Fruit fly (Drosophila melanogaster) whole organism, prepupa: ENCODE data around the gene Rev1.
A peak's percentile ranks its signal among the peaks of the same experiment; 100 is the strongest.

Experiments
- Blimp-1 ChIP-seq: fragments of 200-800 bp; sonication (Bioruptor generic); optimal IDR thresholded peaks from 3 replicates; lab custom pipeline; 2017; ENCODE audit warnings: missing biosample characterization, missing genetic modification characterization, mild to moderate bottlenecking, moderate library complexity, missing genetic modification reagents
- CG10631 ChIP-seq: fragments of 200-800 bp; sonication (Bioruptor generic); optimal IDR thresholded peaks from 2 replicates; lab custom pipeline; 2016; ENCODE audit warnings: missing biosample characterization, missing genetic modification characterization
- CG11294 ChIP-seq: fragments of 200-800 bp; sonication (Bioruptor generic); IDR thresholded peaks from 2 replicates; pipeline ENCODE4 v1.3.6; 2022; ENCODE audit warnings: missing biosample characterization, missing genetic modification characterization
- CG11762 ChIP-seq: fragments of 200-800 bp; sonication (Bioruptor generic); optimal IDR thresholded peaks from 3 replicates; lab custom pipeline; 2016; ENCODE audit warnings: missing biosample characterization, missing genetic modification characterization; ENCODE audit not compliant: insufficient read depth
- CG11902 ChIP-seq: fragments of 200-800 bp; sonication (Bioruptor generic); optimal IDR thresholded peaks from 3 replicates; lab custom pipeline; 2016; ENCODE audit warnings: missing biosample characterization, missing genetic modification characterization
- CG15336 ChIP-seq: fragments of 200-800 bp; sonication (Bioruptor generic); IDR thresholded peaks from 2 replicates; pipeline ENCODE4 v1.3.6; 2022; ENCODE audit warnings: missing biosample characterization, missing genetic modification characterization
- CG1621 ChIP-seq: fragments of 200-800 bp; sonication (Bioruptor generic); optimal IDR thresholded peaks from 3 replicates; lab custom pipeline; 2018; ENCODE audit warnings: missing biosample characterization, mild to moderate bottlenecking, missing genetic modification characterization
- CG16779 ChIP-seq: fragments of 200-800 bp; sonication (Bioruptor generic); optimal IDR thresholded peaks from 3 replicates; lab custom pipeline; 2017; ENCODE audit warnings: missing biosample characterization, mild to moderate bottlenecking, missing genetic modification characterization
- CG3032 ChIP-seq: fragments of 200-800 bp; optimal IDR thresholded peaks from 2 replicates; lab custom pipeline; 2019; ENCODE audit warnings: missing biosample characterization, mild to moderate bottlenecking, missing genetic modification characterization, moderate library complexity
- CG31627 ChIP-seq: fragments of 200-800 bp; sonication (Bioruptor generic); optimal IDR thresholded peaks from 3 replicates; lab custom pipeline; 2016; ENCODE audit warnings: missing biosample characterization, missing genetic modification characterization
- CG32006 ChIP-seq: fragments of 200-800 bp; sonication (Bioruptor generic); optimal IDR thresholded peaks from 3 replicates; lab custom pipeline; 2017; ENCODE audit warnings: missing biosample characterization, mild to moderate bottlenecking, missing genetic modification characterization
- CG3919 ChIP-seq: fragments of 200-800 bp; sonication (Bioruptor generic); optimal IDR thresholded peaks from 3 replicates; lab custom pipeline; 2016; ENCODE audit warnings: missing biosample characterization, missing genetic modification characterization
- CG4318 ChIP-seq: fragments of 200-800 bp; sonication (Bioruptor generic); optimal IDR thresholded peaks from 3 replicates; lab custom pipeline; 2017; ENCODE audit warnings: missing biosample characterization, mild to moderate bottlenecking, missing genetic modification characterization
- CG6792 ChIP-seq: fragments of 200-800 bp; sonication (Bioruptor generic); optimal IDR thresholded peaks from 3 replicates; lab custom pipeline; 2016; ENCODE audit warnings: missing biosample characterization, missing genetic modification characterization
- CG6808 ChIP-seq: fragments of 200-800 bp; sonication (Bioruptor generic); optimal IDR thresholded peaks from 3 replicates; lab custom pipeline; 2017; ENCODE audit warnings: missing biosample characterization, missing genetic modification characterization, mild to moderate bottlenecking, moderate library complexity, missing genetic modification reagents
- CG6854 ChIP-seq: fragments of 200-800 bp; sonication (Bioruptor generic); optimal IDR thresholded peaks from 2 replicates; lab custom pipeline; 2017; ENCODE audit warnings: missing biosample characterization, mild to moderate bottlenecking, missing genetic modification characterization
- CG7368 ChIP-seq: fragments of 200-800 bp; sonication (Bioruptor generic); optimal IDR thresholded peaks from 3 replicates; lab custom pipeline; 2016; ENCODE audit warnings: missing biosample characterization, missing genetic modification characterization
- CG8119 ChIP-seq: fragments of 200-800 bp; sonication (Bioruptor generic); IDR thresholded peaks from 3 replicates; pipeline ENCODE4 v1.3.6; 2022; ENCODE audit warnings: missing biosample characterization, missing genetic modification characterization
- CG8632 ChIP-seq: fragments of 200-800 bp; sonication (Bioruptor generic); optimal IDR thresholded peaks from 3 replicates; lab custom pipeline; 2016; ENCODE audit warnings: missing biosample characterization, missing genetic modification characterization
- CG9139 ChIP-seq: fragments of 200-800 bp; sonication (Bioruptor generic); optimal IDR thresholded peaks from 3 replicates; lab custom pipeline; 2017; ENCODE audit warnings: missing biosample characterization, mild to moderate bottlenecking, missing genetic modification characterization
- Eip78C ChIP-seq: fragments of 200-800 bp; sonication (Bioruptor generic); peaks from one replicate; lab custom pipeline; 2016; ENCODE audit warnings: missing biosample characterization, missing genetic modification characterization
- Ets96B ChIP-seq: fragments of 200-800 bp; optimal IDR thresholded peaks from 2 replicates; lab custom pipeline; 2019; ENCODE audit warnings: missing biosample characterization, mild to moderate bottlenecking, missing genetic modification characterization, moderate library complexity
- Gug ChIP-seq: fragments of 200-800 bp; sonication (Bioruptor generic); IDR thresholded peaks from 2 replicates; pipeline ENCODE4 v1.3.6; 2022; ENCODE audit warnings: missing biosample characterization, missing genetic modification characterization
- Lpt ChIP-seq: fragments of 200-800 bp; sonication (Bioruptor generic); optimal IDR thresholded peaks from 3 replicates; lab custom pipeline; 2016; ENCODE audit warnings: missing biosample characterization, missing genetic modification characterization
- Met ChIP-seq: fragments of 200-800 bp; sonication (Bioruptor generic); optimal IDR thresholded peaks from 3 replicates; lab custom pipeline; 2016; ENCODE audit warnings: missing biosample characterization, missing genetic modification characterization
- OdsH ChIP-seq: fragments of 200-800 bp; sonication (Bioruptor generic); optimal IDR thresholded peaks from 3 replicates; lab custom pipeline; 2016; ENCODE audit warnings: missing biosample characterization, missing genetic modification characterization
- Smox ChIP-seq: fragments of 200-800 bp; sonication (Bioruptor generic); optimal IDR thresholded peaks from 3 replicates; lab custom pipeline; 2016; ENCODE audit warnings: missing biosample characterization, missing genetic modification characterization
- Sox14 ChIP-seq: fragments of 200-800 bp; sonication (Bioruptor generic); optimal IDR thresholded peaks from 3 replicates; lab custom pipeline; 2016; ENCODE audit warnings: missing biosample characterization, missing genetic modification characterization
- Sox15 ChIP-seq: fragments of 200-800 bp; sonication (Bioruptor generic); optimal IDR thresholded peaks from 3 replicates; lab custom pipeline; 2016; ENCODE audit warnings: missing biosample characterization, missing genetic modification characterization
- achi ChIP-seq: fragments of 200-800 bp; sonication (Bioruptor generic); optimal IDR thresholded peaks from 3 replicates; lab custom pipeline; 2016; ENCODE audit warnings: missing biosample characterization, missing genetic modification characterization
- acj6 ChIP-seq: fragments of 200-800 bp; sonication (Bioruptor generic); optimal IDR thresholded peaks from 3 replicates; lab custom pipeline; 2016; ENCODE audit warnings: missing biosample characterization, missing genetic modification characterization
- cyc ChIP-seq: fragments of 200-800 bp; sonication (Bioruptor generic); optimal IDR thresholded peaks from 3 replicates; lab custom pipeline; 2016; ENCODE audit warnings: missing biosample characterization, missing genetic modification characterization
- dsx ChIP-seq: fragments of 200-800 bp; optimal IDR thresholded peaks from 3 replicates; lab custom pipeline; 2019; ENCODE audit warnings: missing biosample characterization, mild to moderate bottlenecking, missing genetic modification characterization, moderate library complexity; ENCODE audit not compliant: poor library complexity, severe bottlenecking
- eg ChIP-seq: fragments of 200-800 bp; sonication (Bioruptor generic); IDR thresholded peaks from 3 replicates; pipeline ENCODE4 v1.3.6; 2022; ENCODE audit warnings: missing biosample characterization, missing genetic modification characterization
- esn ChIP-seq: fragments of 200-800 bp; sonication (Bioruptor generic); optimal IDR thresholded peaks from 2 replicates; lab custom pipeline; 2016; ENCODE audit warnings: missing biosample characterization, mild to moderate bottlenecking, missing genetic modification characterization, moderate library complexity
- fd59A ChIP-seq: fragments of 200-800 bp; sonication (Bioruptor generic); optimal IDR thresholded peaks from 2 replicates; lab custom pipeline; 2017; ENCODE audit warnings: missing biosample characterization, mild to moderate bottlenecking, missing genetic modification characterization, missing genetic modification reagents
- fkh ChIP-seq: fragments of 200-800 bp; sonication (Bioruptor generic); optimal IDR thresholded peaks from 3 replicates; lab custom pipeline; 2017; ENCODE audit warnings: missing biosample characterization, mild to moderate bottlenecking, missing genetic modification characterization, moderate library complexity
- lz ChIP-seq: fragments of 200-800 bp; sonication (Bioruptor generic); optimal IDR thresholded peaks from 3 replicates; lab custom pipeline; 2016; ENCODE audit warnings: missing biosample characterization, missing genetic modification characterization
- net ChIP-seq: fragments of 200-800 bp; sonication (Bioruptor generic); optimal IDR thresholded peaks from 3 replicates; lab custom pipeline; 2016; ENCODE audit warnings: missing biosample characterization, missing genetic modification characterization
- pdm3 ChIP-seq: fragments of 200-800 bp; sonication (Bioruptor generic); optimal IDR thresholded peaks from 3 replicates; lab custom pipeline; 2016; ENCODE audit warnings: missing biosample characterization, missing genetic modification characterization
- salr ChIP-seq, 2 experiments: fragments of 200-800 bp; sonication (Bioruptor generic); optimal IDR thresholded peaks; 3 replicates each; lab custom pipeline; 2016 to 2018; ENCODE audit warnings: missing biosample characterization in 2 of 2, missing genetic modification characterization in 2 of 2, mild to moderate bottlenecking in 1 of 2
- spab ChIP-seq: fragments of 200-800 bp; sonication (Bioruptor generic); optimal IDR thresholded peaks from 2 replicates; lab custom pipeline; 2017; ENCODE audit warnings: missing biosample characterization, mild to moderate bottlenecking, missing genetic modification characterization, missing genetic modification reagents
- ss ChIP-seq, 2 experiments: fragments of 200-800 bp; sonication (Bioruptor generic); optimal IDR thresholded peaks; 2 replicates in 1 of 2; 3 replicates in 1 of 2; lab custom pipeline; 2017 to 2018; ENCODE audit warnings: mild to moderate bottlenecking in 2 of 2, missing biosample characterization in 2 of 2, missing genetic modification characterization in 2 of 2, moderate library complexity in 1 of 2
- svp ChIP-seq: fragments of 200-800 bp; sonication (Bioruptor generic); peaks from one replicate; lab custom pipeline; 2016; ENCODE audit warnings: missing biosample characterization, missing genetic modification characterization
- topi ChIP-seq: fragments of 200-800 bp; sonication (Bioruptor generic); optimal IDR thresholded peaks from 3 replicates; lab custom pipeline; 2016; ENCODE audit warnings: missing biosample characterization, missing genetic modification characterization
- vri ChIP-seq: fragments of 200-800 bp; sonication (Bioruptor generic); optimal IDR thresholded peaks from 3 replicates; lab custom pipeline; 2016; ENCODE audit warnings: missing biosample characterization, mild to moderate bottlenecking, missing genetic modification characterization

Rev1 gene

DNA sequence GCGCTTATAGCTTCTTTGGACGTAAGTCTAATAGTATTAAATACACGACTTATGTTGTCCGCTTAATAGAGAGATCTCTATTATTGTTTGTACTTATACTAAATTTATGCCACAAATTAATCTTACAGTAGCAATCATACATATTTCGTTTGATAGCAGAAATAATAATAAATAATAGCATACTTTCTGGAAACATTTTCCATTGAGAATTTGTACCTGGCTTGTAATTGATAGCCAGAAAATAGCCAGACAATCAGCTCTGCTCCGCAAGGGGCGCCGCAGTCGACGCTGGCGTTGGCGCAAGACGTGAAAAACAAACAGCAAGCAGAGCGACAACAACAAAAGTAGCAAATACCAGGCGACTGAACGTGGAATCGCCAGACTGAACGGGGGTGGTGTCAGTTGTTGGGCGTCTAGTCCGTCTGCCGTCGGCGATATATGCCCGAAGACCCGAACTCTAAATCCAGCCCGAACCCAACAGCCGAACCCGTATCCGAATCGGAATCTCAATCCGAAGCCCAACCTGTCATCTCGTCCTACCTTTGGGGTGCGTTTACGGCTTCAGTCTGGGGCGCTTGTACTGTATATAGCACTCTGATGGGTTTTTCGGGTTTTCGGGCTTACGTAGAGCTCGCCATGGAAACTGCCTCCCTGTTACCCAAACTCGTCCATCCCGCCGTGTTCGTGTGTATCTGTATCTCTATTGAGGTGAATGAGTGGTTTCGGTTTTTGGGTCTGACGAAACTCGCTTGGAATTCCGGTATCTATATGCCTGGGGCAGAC, 45.4 kb downstream of the Rev1 start (continued):
- TF ChIP-seq CG16779 (tag; lab: Kevin White, UChicago): no peak
- peak; percentile 60 for TF ChIP-seq esn
- TF ChIP-seq CG6808: peak; percentile 44
- TF ChIP-seq spab (GFP tag; lab: Kevin White, UChicago): peak; percentile 68
- TF ChIP-seq CG6792 (GFP tag; lab: Kevin White, UChicago): no peak
- TF ChIP-seq Lpt (GFP tag; lab: Kevin White, UChicago): peak; percentile 7
- TF ChIP-seq fkh (GFP tag; lab: Kevin White, UChicago): peak; percentile 80
- peak; percentile 42 for TF ChIP-seq acj6
- TF ChIP-seq CG15336: 0 out of 2 replicates have a peak, but pooled peaks have one; percentile 41

DNA sequence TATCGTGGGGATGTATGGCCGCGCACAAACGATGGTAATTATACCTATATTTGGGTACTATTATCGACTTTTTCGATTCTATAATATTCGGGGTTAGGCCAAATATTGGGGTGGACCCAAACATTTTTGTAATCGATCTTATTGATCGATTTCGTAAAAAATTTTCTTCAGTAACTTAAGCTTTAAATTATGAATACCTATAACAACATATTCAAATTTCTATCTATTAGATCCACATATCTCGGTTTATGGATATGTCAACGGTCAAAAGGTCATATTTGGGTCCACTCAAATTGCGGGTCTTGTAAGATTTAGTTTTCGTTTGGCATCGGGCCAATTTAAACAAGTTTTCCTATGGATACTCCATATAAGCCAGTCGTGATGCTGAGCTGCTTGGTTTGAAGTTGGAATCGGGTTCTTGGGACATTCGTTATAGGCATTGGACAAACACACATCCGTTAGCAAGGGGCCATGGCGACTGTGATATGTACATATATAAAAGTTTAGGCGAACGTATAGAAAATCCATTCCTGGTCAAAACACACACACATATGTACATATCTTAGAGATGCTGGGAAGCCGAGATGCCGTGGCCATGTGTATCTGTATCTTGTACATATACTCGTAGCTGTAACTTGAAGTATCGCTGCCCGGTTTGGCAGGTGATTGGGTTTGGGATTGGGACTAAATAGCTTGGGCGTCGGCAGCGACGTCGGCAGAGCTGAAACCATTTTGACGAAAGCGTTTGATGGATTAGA, 46.2 kb downstream of the Rev1 start:
- TF ChIP-seq cyc (GFP tag; lab: Kevin White, UChicago) (no peak), esn (peak; percentile 44), CG7368 (GFP tag; lab: Kevin White, UChicago) (no peak), Gug (GFP tag; lab: Robert Waterston, UW) (no peak), salr (GFP tag; optimal IDR thresholded peaks at IDR 0.05; lab: Kevin White, UChicago) (no peak), CG10631 (GFP tag; lab: Kevin White, UChicago) (no peak), achi (GFP tag; lab: Kevin White, UChicago) (peak; percentile 27), Sox14 (no peak), Sox15 (GFP tag; lab: Kevin White, UChicago) (no peak), CG32006 (GFP tag; lab: Kevin White, UChicago) (peak; percentile 39), acj6 (no peak), CG11902 (GFP tag; lab: Kevin White, UChicago) (no peak), svp (GFP tag; lab: Kevin White, UChicago) (peak; percentile 55), CG3032 (tag; lab: Kevin White, UChicago) (peak; percentile 20), CG3919 (peak; percentile 13), pdm3 (peak; percentile 34), CG8632 (GFP tag; lab: Kevin White, UChicago) (no peak), CG9139 (GFP tag; lab: Kevin White, UChicago) (no peak), topi (peak; percentile 7), dsx (GFP tag; lab: Kevin White, UChicago) (no peak), ss (GFP tag; optimal IDR thresholded peaks at IDR 0.05; lab: Kevin White, UChicago) (no peak), CG8119 (GFP tag; lab: Robert Waterston, UW) (peak; percentile 58; the same call in 2 of the 3 replicates), fd59A (GFP tag; lab: Kevin White, UChicago) (no peak), CG15336 (peak; percentile 74), lz (GFP tag; lab: Kevin White, UChicago) (no peak), spab (GFP tag; lab: Kevin White, UChicago) (no peak), CG6854 (GFP tag; lab: Kevin White, UChicago) (no peak), Ets96B (peak; percentile 16), CG11294 (GFP tag; lab: Robert Waterston, UW) (no peak), fkh (GFP tag; lab: Kevin White, UChicago) (no peak), OdsH (GFP tag; lab: Kevin White, UChicago) (peak; percentile 40), CG6792 (GFP tag; lab: Kevin White, UChicago) (no peak), CG4318 (GFP tag; lab: Kevin White, UChicago) (no peak), eg (GFP tag; lab: Robert Waterston, UW) (peak; percentile 71), CG11762 (no peak), net (no peak), Eip78C (peak; percentile 52), CG31627 (GFP tag; lab: Kevin White, UChicago) (no peak), Blimp-1 (GFP tag; lab: Kevin White, UChicago) (no peak), vri (GFP tag; lab: Kevin White, UChicago) (peak; percentile 10), Smox (peak; percentile 1), CG1621 (tag; lab: Kevin White, UChicago) (no peak), Met (GFP tag; lab: Kevin White, UChicago) (peak; percentile 44)
